Worm (Caenorhabditis elegans) whole organism, L3 larva: Measurements from ENCODE around the gene ntl-9.

ENCODE experiments used
- aly-2 ChIP-seq: fragments of 150-350 bp; optimal IDR thresholded peaks from 2 replicates; lab custom pipeline; 2014; ENCODE audit warnings: missing biosample characterization, missing genetic modification characterization
- elt-3 ChIP-seq, 3 experiments: fragments of 150-350 bp in 1 of 3; sonication (generic microtip) in 2 of 3; optimal IDR thresholded peaks; 2 replicates in 2 of 3; 4 replicates in 1 of 3; lab custom pipeline; 2014 to 2017; ENCODE audit warnings: missing biosample characterization in 3 of 3, missing genetic modification characterization in 3 of 3
- fos-1 ChIP-seq: fragments of 150-350 bp; optimal IDR thresholded peaks from 2 replicates; lab custom pipeline; 2014; ENCODE audit warnings: missing biosample characterization, missing genetic modification characterization
- jun-1 ChIP-seq: fragments of 150-350 bp; optimal IDR thresholded peaks from 2 replicates; lab custom pipeline; 2014; ENCODE audit warnings: missing biosample characterization, missing genetic modification reagents, missing genetic modification characterization
- lin-15B ChIP-seq: fragments of 150-350 bp; optimal IDR thresholded peaks from 2 replicates; lab custom pipeline; 2014; ENCODE audit warnings: missing biosample characterization, missing genetic modification characterization
- lin-39 ChIP-seq: fragments of 150-350 bp; optimal IDR thresholded peaks from 2 replicates; lab custom pipeline; 2018; ENCODE audit warnings: missing biosample characterization, missing genetic modification reagents, missing genetic modification characterization
- mdl-1 ChIP-seq: fragments of 150-350 bp; optimal IDR thresholded peaks from 2 replicates; lab custom pipeline; 2014; ENCODE audit warnings: missing biosample characterization, missing genetic modification characterization
- nhr-25 ChIP-seq: sonication (generic microtip); optimal IDR thresholded peaks from 2 replicates; lab custom pipeline; 2017; ENCODE audit warnings: missing biosample characterization, missing genetic modification characterization
- nhr-76 ChIP-seq: fragments of 150-350 bp; sonication (generic microtip); optimal IDR thresholded peaks from 5 replicates; lab custom pipeline; 2014; ENCODE audit warnings: missing biosample characterization, missing genetic modification characterization
- unc-39 ChIP-seq: sonication (generic microtip); optimal IDR thresholded peaks from 4 replicates; lab custom pipeline; 2017; ENCODE audit warnings: missing biosample characterization, missing genetic modification characterization
- unc-62 ChIP-seq: fragments of 150-350 bp; sonication (generic microtip); optimal IDR thresholded peaks from 4 replicates; lab custom pipeline; 2014; ENCODE audit warnings: missing biosample characterization, missing genetic modification reagents, missing genetic modification characterization
- ztf-11 ChIP-seq: fragments of 150-350 bp; optimal IDR thresholded peaks from 2 replicates; lab custom pipeline; 2014; ENCODE audit warnings: missing biosample characterization, missing genetic modification characterization

DNA sequence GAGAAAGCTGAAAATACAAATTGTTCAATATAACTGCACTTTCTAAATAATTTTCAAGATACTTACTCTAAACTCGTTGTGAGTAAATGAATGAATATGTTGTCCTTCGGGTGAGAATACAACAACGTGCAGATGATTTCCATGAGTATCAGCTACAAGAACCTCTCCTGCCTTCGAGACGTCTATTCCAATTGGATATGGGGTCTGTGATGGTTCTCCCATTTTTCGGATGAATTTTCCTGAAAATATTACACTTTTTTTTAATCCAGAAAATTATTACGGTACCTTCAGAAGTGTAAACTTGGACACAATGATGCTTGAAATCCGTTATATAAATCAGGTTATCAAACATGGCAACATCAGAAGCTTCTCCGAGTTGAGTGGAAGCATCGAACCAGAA lies 49.0 kb upstream of the ntl-9 start:
- TF ChIP-seq lin-39, result no peak
- TF ChIP-seq mdl-1 (tag; lab: Kevin White, UChicago), result no peak
- no peak for TF ChIP-seq nhr-25 (tag; lab: Kevin White, UChicago)
- no peak for TF ChIP-seq ztf-11 (tag; lab: Kevin White, UChicago)
- no peak for TF ChIP-seq jun-1 (tag; lab: Kevin White, UChicago)
- no peak for TF ChIP-seq nhr-76 (tag; lab: Kevin White, UChicago)
- TF ChIP-seq lin-15B (tag; lab: Kevin White, UChicago), result no peak
- no peak for TF ChIP-seq fos-1 (tag; lab: Kevin White, UChicago)
- TF ChIP-seq unc-62 (GFP tag; lab: Kevin White, UChicago), result no peak
- TF ChIP-seq elt-3 (tag; optimal IDR thresholded peaks at IDR 0.05; lab: Kevin White, UChicago), result no peak
- no peak for TF ChIP-seq unc-39
- TF ChIP-seq aly-2, result no peak
